Worm (Caenorhabditis elegans): Measurements from ENCODE around the gene T14B4.19.

The T14B4.19 gene

DNA sequence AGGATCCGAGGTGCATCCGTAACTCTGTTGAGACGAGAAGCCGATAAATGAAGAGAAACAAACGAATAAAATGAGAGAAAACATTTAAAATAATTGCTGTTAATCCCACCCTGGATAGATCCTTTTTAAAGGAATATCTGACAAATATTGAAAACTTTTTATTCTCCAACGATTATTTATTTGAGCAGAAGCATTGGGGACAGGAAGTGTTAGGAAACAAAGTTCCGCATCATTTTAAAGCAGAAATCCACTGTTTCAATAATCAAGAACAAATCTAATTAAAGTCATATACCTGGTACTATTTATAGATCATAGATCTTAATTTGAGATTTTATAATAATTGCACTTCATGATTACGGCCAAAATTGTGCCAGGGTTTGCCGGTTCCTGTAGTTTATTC lies 38.2 kb upstream of the T14B4.19 start, which contains the start of gene F41G3.20:
F41G3.20 (minus strand) TSS at position 101 of the 400 bp plus-strand sequence.
- TF ChIP-seq tbx-8 (GFP tag; optimal IDR thresholded peaks at IDR 0.05) (no peak), lin-13 (tag; optimal IDR thresholded peaks at IDR 0.05) (no peak), ceh-43 (GFP tag; optimal IDR thresholded peaks at IDR 0.05) (no peak), sem-2 (GFP tag; optimal IDR thresholded peaks at IDR 0.05) (no peak), nhr-76 (tag; optimal IDR thresholded peaks at IDR 0.05) (no peak), nhr-28 (tag; optimal IDR thresholded peaks at IDR 0.05) (no peak), ham-2 (GFP tag; optimal IDR thresholded peaks at IDR 0.05) (no peak), cnd-1 (tag; optimal IDR thresholded peaks at IDR 0.05) (no peak), M03D4.4 (tag; optimal IDR thresholded peaks at IDR 0.05) (no peak), zip-8 (tag; optimal IDR thresholded peaks at IDR 0.05) (no peak), hlh-1 (tag; optimal IDR thresholded peaks at IDR 0.05) (no peak), unc-62 (GFP tag; optimal IDR thresholded peaks at IDR 0.05) (no peak), nhr-2 (tag; optimal IDR thresholded peaks at IDR 0.05) (no peak), ceh-39 (tag; optimal IDR thresholded peaks at IDR 0.05) (no peak), sptf-1 (tag; optimal IDR thresholded peaks at IDR 0.05) (no peak), snpc-4 (tag; optimal IDR thresholded peaks at IDR 0.05) (no peak), ceh-83 (GFP tag; optimal IDR thresholded peaks at IDR 0.05) (no peak), unc-120 (tag; optimal IDR thresholded peaks at IDR 0.05; ENCODE audit: poor library complexity, severe bottlenecking) (no peak), lin-32 (GFP tag; optimal IDR thresholded peaks at IDR 0.05) (no peak)

ce11 chrII:6749422-6749821 lies 36.7 kb upstream of the T14B4.19 start, which contains the start of gene F41G3.10:
Gene F41G3.10, minus strand, starts transcription at chrII:6749522.
- TF ChIP-seq ztf-11 (tag; optimal IDR thresholded peaks at IDR 0.05) (no peak), lin-13 (tag; optimal IDR thresholded peaks at IDR 0.05) (no peak), M03D4.4 (tag; optimal IDR thresholded peaks at IDR 0.05) (no peak), ceh-39 (tag; optimal IDR thresholded peaks at IDR 0.05) (no peak), pha-4 (tag; optimal IDR thresholded peaks at IDR 0.05) (no peak), nhr-76 (tag; optimal IDR thresholded peaks at IDR 0.05) (no peak), unc-120 (tag; optimal IDR thresholded peaks at IDR 0.05; ENCODE audit: poor library complexity, severe bottlenecking) (no peak), mep-1 (tag; optimal IDR thresholded peaks at IDR 0.05) (no peak), elt-1 (tag; optimal IDR thresholded peaks at IDR 0.05; ENCODE audit: borderline replicate concordance, insufficient read depth) (no peak)

DNA sequence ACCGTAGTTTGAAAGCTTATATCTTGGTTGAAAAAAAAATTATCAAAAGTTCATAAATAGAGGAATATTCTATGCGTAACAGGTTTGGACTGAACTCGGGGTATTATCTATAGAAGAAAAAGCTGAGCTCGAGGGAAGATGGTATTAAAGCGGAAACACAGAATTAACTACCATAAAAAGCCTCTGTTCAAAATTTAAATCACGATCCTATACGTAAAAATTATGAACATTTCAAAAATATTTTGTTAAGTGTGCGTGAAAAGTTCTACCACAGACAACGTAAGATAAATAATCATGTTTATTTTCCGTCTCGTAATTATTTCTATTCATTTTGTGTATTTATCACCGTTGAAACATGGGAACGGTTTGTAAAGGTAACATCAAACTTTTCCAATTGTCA lies 33.7 kb upstream of the T14B4.19 start, which contains the start of gene F41G3.5:
F41G3.5 (plus strand) TSS at position 301 of the 400 bp plus-strand sequence.
- TF ChIP-seq sem-2 (GFP tag; optimal IDR thresholded peaks at IDR 0.05) (no peak), sptf-1 (tag; optimal IDR thresholded peaks at IDR 0.05) (no peak), tbx-8 (GFP tag; optimal IDR thresholded peaks at IDR 0.05) (no peak), snpc-4 (tag; optimal IDR thresholded peaks at IDR 0.05) (no peak), unc-120 (tag; optimal IDR thresholded peaks at IDR 0.05; ENCODE audit: poor library complexity, severe bottlenecking) (no peak), M03D4.4 (tag; optimal IDR thresholded peaks at IDR 0.05) (no peak), lin-32 (GFP tag; optimal IDR thresholded peaks at IDR 0.05) (no peak), mep-1 (tag; optimal IDR thresholded peaks at IDR 0.05) (no peak), lsy-2 (tag; optimal IDR thresholded peaks at IDR 0.05) (no peak)

DNA sequence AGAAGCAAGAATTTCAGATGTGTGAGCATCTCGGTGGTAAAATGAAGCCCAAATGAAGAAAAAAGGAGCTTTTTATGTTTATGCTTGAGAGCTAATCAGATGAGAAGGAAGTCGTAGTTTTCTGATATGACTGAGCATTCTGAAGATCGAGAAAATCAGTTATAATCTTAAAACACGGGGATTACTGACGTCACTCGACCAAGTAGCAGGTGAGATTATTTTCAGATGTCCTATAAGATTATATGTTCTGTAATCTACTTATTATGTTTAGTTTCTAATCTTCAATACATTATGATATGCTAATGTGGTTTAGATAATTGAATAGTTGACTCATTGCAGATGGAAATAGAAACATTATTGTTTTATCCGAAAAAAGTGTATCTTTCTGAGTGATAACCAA lies 33.1 kb upstream of the T14B4.19 start, which contains the start of gene ins-14:
ins-14 (minus strand) TSS at position 32 of the 400 bp plus-strand sequence.
- TF ChIP-seq mab-5 (tag; optimal IDR thresholded peaks at IDR 0.05) (no peak), nhr-12 (tag; optimal IDR thresholded peaks at IDR 0.05) (no peak), bed-3 (GFP tag; optimal IDR thresholded peaks at IDR 0.05) (no peak), unc-62 (GFP tag; optimal IDR thresholded peaks at IDR 0.05) (no peak), elt-3 (tag; optimal IDR thresholded peaks at IDR 0.05) (no peak), mls-2 (tag; optimal IDR thresholded peaks at IDR 0.05) (no peak), nhr-237 (tag; optimal IDR thresholded peaks at IDR 0.05) (no peak), snpc-4 (tag; optimal IDR thresholded peaks at IDR 0.05) (no peak), lsy-2 (tag; optimal IDR thresholded peaks at IDR 0.05) (no peak), flh-1 (GFP tag; optimal IDR thresholded peaks at IDR 0.05) (no peak), unc-120 (tag; optimal IDR thresholded peaks at IDR 0.05; ENCODE audit: poor library complexity, severe bottlenecking) (no peak), lin-32 (GFP tag; optimal IDR thresholded peaks at IDR 0.05) (no peak), ceh-43 (GFP tag; optimal IDR thresholded peaks at IDR 0.05) (no peak), ztf-11 (tag; optimal IDR thresholded peaks at IDR 0.05) (no peak), drap-1 (GFP tag; optimal IDR thresholded peaks at IDR 0.05) (no peak), tbx-8 (GFP tag; optimal IDR thresholded peaks at IDR 0.05) (no peak), nhr-28 (tag; optimal IDR thresholded peaks at IDR 0.05) (no peak), ces-1 (GFP tag; optimal IDR thresholded peaks at IDR 0.05) (no peak), zip-8 (tag; optimal IDR thresholded peaks at IDR 0.05) (no peak)

Data from whole organism, mixed stage, embryonic.